Worm (Caenorhabditis elegans) whole organism, late embryonic: ENCODE results near the gene F45D3.1.

Source experiments
- F13H6.1 ChIP-seq: sonication (generic microtip); optimal IDR thresholded peaks from 2 replicates; lab custom pipeline; 2016; ENCODE audit warnings: missing genetic modification characterization, missing compliant biosample characterization
- K02D7.2 ChIP-seq: sonication (generic microtip); optimal IDR thresholded peaks from 2 replicates; lab custom pipeline; 2017; ENCODE audit warnings: mild to moderate bottlenecking, missing genetic modification characterization, missing compliant biosample characterization
- K09A11.1 ChIP-seq: sonication (generic microtip); optimal IDR thresholded peaks from 2 replicates; lab custom pipeline; 2017; ENCODE audit warnings: antibody characterized with exemption, mild to moderate bottlenecking, missing genetic modification characterization, missing compliant biosample characterization; ENCODE audit not compliant: insufficient read depth
- T23F11.4 ChIP-seq: fragments of 200-800 bp; sonication (Bioruptor generic); optimal IDR thresholded peaks from 2 replicates; lab custom pipeline; 2018; ENCODE audit warnings: mild to moderate bottlenecking, missing genetic modification characterization, missing compliant biosample characterization
- Y22D7AL.16 ChIP-seq: sonication (generic microtip); optimal IDR thresholded peaks from 2 replicates; lab custom pipeline; 2016; ENCODE audit warnings: missing genetic modification characterization, missing compliant biosample characterization
- ama-1 ChIP-seq: fragments of 150-350 bp; optimal IDR thresholded peaks from 2 replicates; lab custom pipeline; 2014
- ceh-14 ChIP-seq: sonication (generic microtip); optimal IDR thresholded peaks from 2 replicates; lab custom pipeline; 2016; ENCODE audit warnings: missing genotype, missing genetic modification characterization, missing compliant biosample characterization
- ceh-22 ChIP-seq: sonication (generic microtip); optimal IDR thresholded peaks from 2 replicates; lab custom pipeline; 2017; ENCODE audit warnings: missing biosample characterization, missing genetic modification characterization
- ceh-48 ChIP-seq: sonication (generic microtip); optimal IDR thresholded peaks from 2 replicates; lab custom pipeline; 2016; ENCODE audit warnings: missing genetic modification characterization, inconsistent platforms, missing compliant biosample characterization
- dmd-4 ChIP-seq: sonication (generic microtip); optimal IDR thresholded peaks from 2 replicates; lab custom pipeline; 2016; ENCODE audit warnings: borderline replicate concordance, missing genetic modification characterization, missing compliant biosample characterization
- dve-1 ChIP-seq: sonication (generic microtip); optimal IDR thresholded peaks from 2 replicates; lab custom pipeline; 2017; ENCODE audit warnings: antibody characterized with exemption, mild to moderate bottlenecking, missing genetic modification characterization, missing compliant biosample characterization
- elt-2 ChIP-seq: sonication (generic microtip); optimal IDR thresholded peaks from 2 replicates; lab custom pipeline; 2016; ENCODE audit warnings: missing genetic modification reagents, missing genetic modification characterization, missing compliant biosample characterization
- elt-4 ChIP-seq: sonication (generic microtip); optimal IDR thresholded peaks from 2 replicates; lab custom pipeline; 2016; ENCODE audit warnings: missing genetic modification characterization, missing compliant biosample characterization
- ets-4 ChIP-seq: sonication (generic microtip); optimal IDR thresholded peaks from 2 replicates; lab custom pipeline; 2016; ENCODE audit warnings: missing genetic modification characterization, missing compliant biosample characterization
- fax-1 ChIP-seq: sonication (generic microtip); optimal IDR thresholded peaks from 2 replicates; lab custom pipeline; 2016; ENCODE audit warnings: missing genotype, missing genetic modification characterization, missing compliant biosample characterization
- fkh-10 ChIP-seq: fragments of 150-350 bp; optimal IDR thresholded peaks from 2 replicates; lab custom pipeline; 2014; ENCODE audit warnings: missing biosample characterization, missing genetic modification reagents, missing genetic modification characterization
- gmeb-2 ChIP-seq: sonication (generic microtip); optimal IDR thresholded peaks from 2 replicates; lab custom pipeline; 2016; ENCODE audit warnings: missing genetic modification characterization, inconsistent platforms, missing compliant biosample characterization
- hlh-30 ChIP-seq: sonication (generic microtip); optimal IDR thresholded peaks from 2 replicates; lab custom pipeline; 2017; ENCODE audit warnings: antibody characterized with exemption, missing genetic modification characterization, missing compliant biosample characterization; ENCODE audit not compliant: insufficient read depth
- hlh-6 ChIP-seq: sonication (generic microtip); optimal IDR thresholded peaks from 2 replicates; lab custom pipeline; 2016; ENCODE audit warnings: missing genotype, missing genetic modification characterization, missing compliant biosample characterization
- hlh-8 ChIP-seq: sonication (generic microtip); optimal IDR thresholded peaks from 2 replicates; lab custom pipeline; 2016; ENCODE audit warnings: missing genotype, missing genetic modification characterization, missing compliant biosample characterization
- lim-6 ChIP-seq: sonication (generic microtip); optimal IDR thresholded peaks from 2 replicates; lab custom pipeline; 2016; ENCODE audit warnings: missing genetic modification characterization, missing compliant biosample characterization
- lin-11 ChIP-seq: fragments of 200-800 bp; sonication (Bioruptor generic); optimal IDR thresholded peaks from 2 replicates; lab custom pipeline; 2018; ENCODE audit warnings: mild to moderate bottlenecking, missing genetic modification characterization, missing compliant biosample characterization
- madf-2 ChIP-seq: sonication (generic microtip); optimal IDR thresholded peaks from 2 replicates; lab custom pipeline; 2017; ENCODE audit warnings: missing genetic modification characterization, missing compliant biosample characterization
- mec-3 ChIP-seq: sonication (generic microtip); optimal IDR thresholded peaks from 2 replicates; lab custom pipeline; 2016; ENCODE audit warnings: borderline replicate concordance, missing genetic modification characterization, missing compliant biosample characterization
- nhr-11 ChIP-seq: fragments of 150-350 bp; optimal IDR thresholded peaks from 2 replicates; lab custom pipeline; 2014; ENCODE audit warnings: missing biosample characterization, missing genetic modification characterization
- nhr-232 ChIP-seq: sonication (generic microtip); optimal IDR thresholded peaks from 2 replicates; lab custom pipeline; 2016; ENCODE audit warnings: missing genetic modification characterization, missing compliant biosample characterization
- npax-4 ChIP-seq: sonication (generic microtip); optimal IDR thresholded peaks from 2 replicates; lab custom pipeline; 2016; ENCODE audit warnings: missing genetic modification characterization, missing compliant biosample characterization
- odd-2 ChIP-seq: sonication (generic microtip); optimal IDR thresholded peaks from 2 replicates; lab custom pipeline; 2017; ENCODE audit warnings: antibody characterized with exemption, mild to moderate bottlenecking, missing genetic modification characterization, missing compliant biosample characterization
- pax-1 ChIP-seq: fragments of 150-350 bp; optimal IDR thresholded peaks from 2 replicates; lab custom pipeline; 2014; ENCODE audit warnings: missing biosample characterization, missing genetic modification characterization
- pha-4 ChIP-seq: fragments of 150-350 bp; optimal IDR thresholded peaks from 2 replicates; lab custom pipeline; 2018; ENCODE audit warnings: missing biosample characterization, missing genetic modification reagents, missing genetic modification characterization
- pqm-1 ChIP-seq: sonication (generic microtip); optimal IDR thresholded peaks from 2 replicates; lab custom pipeline; 2016; ENCODE audit warnings: missing genetic modification characterization, missing compliant biosample characterization
- ref-2 ChIP-seq: sonication (generic microtip); optimal IDR thresholded peaks from 2 replicates; lab custom pipeline; 2016; ENCODE audit warnings: missing genetic modification characterization, missing compliant biosample characterization
- sox-2 ChIP-seq: fragments of 200-800 bp; sonication (Bioruptor generic); IDR thresholded peaks from 2 replicates; pipeline ENCODE4 v1.3.6; 2022; ENCODE audit warnings: missing genetic modification reagents, missing genetic modification characterization, missing compliant biosample characterization
- syd-9 ChIP-seq: sonication (generic microtip); optimal IDR thresholded peaks from 2 replicates; lab custom pipeline; 2016; ENCODE audit warnings: mild to moderate bottlenecking, missing genetic modification characterization, moderate library complexity, missing compliant biosample characterization
- tbx-7 ChIP-seq: sonication (generic microtip); optimal IDR thresholded peaks from 2 replicates; lab custom pipeline; 2016; ENCODE audit warnings: missing genotype, missing genetic modification characterization, missing compliant biosample characterization
- unc-3 ChIP-seq, 2 experiments: fragments of 200-800 bp in 1 of 2; sonication (Bioruptor generic) in 1 of 2; sonication (generic microtip) in 1 of 2; conservative IDR thresholded peaks in 1 of 2; optimal IDR thresholded peaks in 1 of 2; 2 replicates each; pipeline versions ENCODE4 v1.3.6 to Lab custom; 2016 to 2022; ENCODE audit warnings: missing compliant biosample characterization in 2 of 2, missing genetic modification characterization in 2 of 2, missing genetic modification reagents in 1 of 2
- unc-55 ChIP-seq: sonication (generic microtip); optimal IDR thresholded peaks from 2 replicates; lab custom pipeline; 2017; ENCODE audit warnings: missing biosample characterization, missing genetic modification reagents, missing genetic modification characterization
- unc-86 ChIP-seq: sonication (generic microtip); optimal IDR thresholded peaks from 2 replicates; lab custom pipeline; 2016; ENCODE audit warnings: missing genetic modification characterization, missing compliant biosample characterization
- ztf-16 ChIP-seq: sonication (generic microtip); optimal IDR thresholded peaks from 2 replicates; lab custom pipeline; 2017; ENCODE audit warnings: missing genetic modification characterization, missing compliant biosample characterization

The F45D3.1 gene

DNA sequence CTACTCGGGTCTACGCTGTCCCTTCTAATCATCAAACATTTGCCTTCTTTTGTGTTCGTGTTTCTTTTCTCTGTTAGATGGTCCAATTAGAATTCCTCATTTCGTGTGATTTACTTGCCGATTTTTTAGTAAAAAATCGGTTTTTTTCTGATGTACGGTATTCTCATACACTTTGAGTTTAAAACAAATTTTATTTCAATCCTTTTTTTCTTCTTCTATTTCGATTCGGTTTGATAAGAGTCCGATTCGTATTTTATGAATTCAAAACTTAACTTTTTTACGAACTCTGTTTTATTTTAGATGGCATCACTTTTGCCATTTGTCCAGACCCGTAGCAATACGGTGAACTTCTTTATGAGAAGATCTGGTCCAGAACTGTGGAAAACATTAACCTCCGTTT lies 36.3 kb downstream of the F45D3.1 start, which contains the start of gene mrps-5:
Gene mrps-5, plus strand, starts transcription at position 301 of the 400 bp plus-strand sequence.
- no peak for TF ChIP-seq unc-3 (GFP tag; conservative IDR thresholded peaks at IDR 0.05; lab: Robert Waterston, UW)
- no peak for TF ChIP-seq unc-3 (tag; optimal IDR thresholded peaks at IDR 0.05; lab: Kevin White, UChicago)
- TF ChIP-seq K09A11.1 (tag; lab: Kevin White, UChicago) = no peak
- no peak for TF ChIP-seq ceh-14 (tag; lab: Kevin White, UChicago)
- TF ChIP-seq, all 69 proteins: peak for 0

DNA sequence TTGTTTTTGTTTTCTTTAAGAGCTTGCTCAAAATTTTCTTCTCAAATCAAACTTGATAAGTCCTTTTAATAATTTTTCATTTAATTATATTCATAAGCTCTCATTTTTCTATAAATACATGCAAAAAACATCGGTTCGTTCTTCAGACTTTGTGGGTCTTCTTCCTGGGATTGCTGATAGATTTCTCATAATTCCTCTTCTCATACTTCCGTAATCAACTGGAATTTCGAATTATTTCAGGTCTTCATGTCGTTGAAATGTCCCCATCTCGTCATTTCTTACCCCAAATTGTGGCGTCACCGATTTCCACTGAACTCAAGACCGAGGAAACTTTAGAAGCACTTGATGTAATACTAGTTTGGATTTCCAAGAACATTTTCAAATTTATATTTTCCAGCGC lies 38.0 kb downstream of the F45D3.1 start:
- TF ChIP-seq elt-4 (no peak), lim-6 (no peak), pax-1 (tag; lab: Kevin White, UChicago) (no peak), T23F11.4 (GFP tag; lab: Kevin White, UChicago) (no peak), fax-1 (tag; lab: Kevin White, UChicago) (no peak), gmeb-2 (tag; lab: Kevin White, UChicago) (no peak), nhr-232 (no peak), ets-4 (no peak), Y22D7AL.16 (tag; lab: Kevin White, UChicago) (no peak), mec-3 (tag; lab: Kevin White, UChicago) (no peak), K09A11.1 (tag; lab: Kevin White, UChicago) (no peak), ztf-16 (tag; lab: Kevin White, UChicago) (no peak), nhr-11 (tag; lab: Kevin White, UChicago) (no peak), pqm-1 (no peak), pha-4 (tag; lab: Kevin White, UChicago) (no peak), ceh-48 (no peak)
- TF ChIP-seq, all 69 proteins: peak for 0

DNA sequence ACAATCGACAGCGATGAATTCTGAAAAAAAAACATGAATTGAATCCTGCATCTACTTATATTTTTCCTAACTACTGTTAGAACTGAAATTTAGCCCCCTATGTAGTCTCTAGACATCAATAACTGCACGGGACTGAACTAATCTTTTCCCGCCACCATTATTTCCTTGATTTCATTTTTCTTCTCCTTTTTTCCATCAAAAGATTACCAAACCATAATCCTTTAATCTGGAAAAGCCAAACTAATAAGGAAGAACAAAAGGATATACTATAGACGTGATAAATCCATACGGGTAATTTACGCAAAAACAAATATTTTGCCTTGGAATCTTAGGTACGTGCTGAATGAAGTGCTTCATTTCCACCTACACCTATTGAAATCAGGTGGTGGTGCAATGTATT lies 40.5 kb downstream of the F45D3.1 start:
- TF ChIP-seq madf-2 (tag; lab: Kevin White, UChicago) = no peak
- no peak for TF ChIP-seq ets-4
- TF ChIP-seq hlh-6 (tag; lab: Kevin White, UChicago) = no peak

DNA sequence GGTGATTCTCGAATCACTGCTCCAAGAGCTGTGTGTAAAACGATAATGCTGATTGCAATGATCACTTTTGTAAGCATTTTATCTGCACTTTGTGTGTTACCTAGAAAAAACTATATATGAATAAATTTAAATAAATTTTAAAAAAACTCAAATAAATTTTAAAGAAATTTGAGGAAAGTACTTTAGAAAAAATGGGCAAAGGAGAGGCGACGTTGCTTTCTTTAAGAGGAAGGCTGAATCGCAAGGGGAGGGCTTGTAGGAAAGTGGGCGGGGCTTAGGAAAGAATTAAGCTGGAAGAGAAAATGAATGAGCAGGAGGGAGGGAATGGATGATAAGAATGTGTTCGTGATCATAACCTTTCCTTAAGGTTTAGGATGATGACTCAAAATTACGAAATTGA lies 41.0 kb downstream of the F45D3.1 start, which contains the start of gene E02A10.4:
Gene E02A10.4, minus strand, starts transcription at position 101 of the 400 bp plus-strand sequence.
- TF ChIP-seq sox-2 (GFP tag; lab: Robert Waterston, UW) = no peak
- no peak for TF ChIP-seq elt-4
- no peak for TF ChIP-seq npax-4 (tag; lab: Kevin White, UChicago)
- TF ChIP-seq mec-3 (tag; lab: Kevin White, UChicago) = no peak
- no peak for TF ChIP-seq dve-1 (tag; lab: Kevin White, UChicago)
- no peak for TF ChIP-seq hlh-8 (tag; lab: Kevin White, UChicago)
- no peak for TF ChIP-seq unc-86
- TF ChIP-seq lin-11 (tag; lab: Kevin White, UChicago) = no peak
- TF ChIP-seq Y22D7AL.16 (tag; lab: Kevin White, UChicago) = no peak
- no peak for TF ChIP-seq nhr-11 (tag; lab: Kevin White, UChicago)
- no peak for TF ChIP-seq elt-2 (tag; lab: Kevin White, UChicago)

DNA sequence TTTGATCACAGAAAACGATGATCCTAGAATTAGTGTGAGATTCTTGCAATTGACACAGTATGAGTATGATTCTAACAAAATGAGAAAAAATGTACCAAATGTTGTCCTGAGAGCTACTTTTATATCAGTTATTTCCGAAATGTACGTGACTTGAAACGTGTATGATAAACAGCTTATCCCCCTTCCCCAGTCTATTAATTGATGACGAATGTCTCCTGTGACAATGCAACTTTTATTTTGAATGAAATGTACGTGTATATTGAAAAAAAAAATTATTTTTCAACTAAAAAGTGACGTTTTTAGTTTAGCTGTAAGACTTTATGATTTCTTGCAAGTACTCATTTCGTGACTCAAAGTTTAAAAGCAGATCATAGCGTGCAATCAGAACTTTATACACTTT lies 43.4 kb downstream of the F45D3.1 start:
- TF ChIP-seq unc-55 (GFP tag; lab: Kevin White, UChicago) (no peak), odd-2 (tag; lab: Kevin White, UChicago) (no peak), Y22D7AL.16 (tag; lab: Kevin White, UChicago) (no peak), fkh-10 (GFP tag; lab: Kevin White, UChicago) (no peak), madf-2 (tag; lab: Kevin White, UChicago) (no peak), ceh-48 (no peak)

DNA sequence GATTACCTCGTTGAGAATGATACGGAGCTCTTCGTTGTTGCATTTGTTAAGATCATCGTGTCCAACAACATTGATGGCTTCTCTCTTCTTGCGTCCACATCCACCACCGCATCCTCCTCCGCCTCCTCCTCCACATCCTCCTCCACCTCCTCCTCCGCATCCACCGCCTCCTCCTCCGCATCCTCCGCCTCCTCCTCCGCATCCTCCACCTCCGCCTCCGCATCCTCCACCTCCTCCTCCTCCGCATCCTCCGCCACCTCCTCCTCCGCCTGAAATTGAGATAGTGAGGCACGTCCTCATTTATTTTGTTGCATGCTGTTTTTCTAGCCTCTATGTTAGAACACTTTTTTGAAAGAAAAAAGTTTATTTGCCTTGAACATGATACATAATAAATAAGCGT lies 49.0 kb downstream of the F45D3.1 start:
- no peak for TF ChIP-seq ceh-22 (tag; lab: Kevin White, UChicago)
- no peak for TF ChIP-seq syd-9 (tag; lab: Kevin White, UChicago)
- TF ChIP-seq fax-1 (tag; lab: Kevin White, UChicago) = no peak
- no peak for TF ChIP-seq K02D7.2 (tag; lab: Kevin White, UChicago)
- no peak for TF ChIP-seq elt-4
- TF ChIP-seq tbx-7 (tag; lab: Kevin White, UChicago) = no peak
- no peak for TF ChIP-seq ama-1 (lab: Kevin White, UChicago)
- TF ChIP-seq F13H6.1 (tag; lab: Kevin White, UChicago) = no peak
- TF ChIP-seq hlh-30 (tag; lab: Kevin White, UChicago) = no peak
- TF ChIP-seq dmd-4 (tag; lab: Kevin White, UChicago) = no peak
- no peak for TF ChIP-seq madf-2 (tag; lab: Kevin White, UChicago)
- TF ChIP-seq pha-4 (tag; lab: Kevin White, UChicago) = no peak
- no peak for TF ChIP-seq ref-2 (tag; lab: Kevin White, UChicago)
